Worm (Caenorhabditis elegans) whole organism, young adult: ENCODE data around the gene Y44A6C.2.

Experiments
- ama-1 ChIP-seq, 3 experiments: fragments of 150-350 bp in 1 of 3; sonication (generic microtip) in 2 of 3; optimal IDR thresholded peaks; 2 replicates each; lab custom pipeline; 2014 to 2018; ENCODE audit warnings: missing biosample characterization in 2 of 3, missing genetic modification characterization in 2 of 3, missing genetic modification reagents in 2 of 3
- chd-7 ChIP-seq: sonication (generic microtip); optimal IDR thresholded peaks from 2 replicates; lab custom pipeline; 2016; ENCODE audit warnings: mild to moderate bottlenecking, missing genetic modification characterization, moderate library complexity, missing compliant biosample characterization
- egrh-3 ChIP-seq: fragments of 200-800 bp; sonication (Bioruptor generic); IDR thresholded peaks from 2 replicates; pipeline ENCODE4 v1.3.6; 2022; ENCODE audit warnings: missing genetic modification reagents, missing genetic modification characterization, missing compliant biosample characterization
- him-1 ChIP-seq: sonication (generic microtip); optimal IDR thresholded peaks from 2 replicates; lab custom pipeline; 2016; ENCODE audit warnings: missing genotype, missing genetic modification reagents, missing genetic modification characterization, missing compliant biosample characterization
- lsy-27 ChIP-seq: sonication (generic microtip); optimal IDR thresholded peaks from 2 replicates; lab custom pipeline; 2017; ENCODE audit warnings: missing genetic modification characterization, mild to moderate bottlenecking, missing compliant biosample characterization, antibody characterized with exemption, missing genotype, borderline replicate concordance; ENCODE audit not compliant: insufficient read depth
- mxl-1 ChIP-seq: sonication (generic microtip); optimal IDR thresholded peaks from 2 replicates; lab custom pipeline; 2016; ENCODE audit warnings: missing genetic modification characterization, missing compliant biosample characterization
- pha-4 ChIP-seq: fragments of 150-350 bp; sonication (generic microtip); optimal IDR thresholded peaks from 2 replicates; lab custom pipeline; 2014; ENCODE audit warnings: missing biosample characterization, missing genetic modification reagents, missing genetic modification characterization
- rec-8 ChIP-seq, 2 experiments: sonication (generic microtip); optimal IDR thresholded peaks; 2 replicates each; lab custom pipeline; 2016; ENCODE audit warnings: mild to moderate bottlenecking in 2 of 2, missing genetic modification characterization in 2 of 2, missing genetic modification reagents in 2 of 2, missing genotype in 2 of 2, missing biosample characterization in 1 of 2, missing compliant biosample characterization in 1 of 2, moderate library complexity in 1 of 2
- sdz-38 ChIP-seq: sonication (generic microtip); optimal IDR thresholded peaks from 2 replicates; lab custom pipeline; 2016; ENCODE audit warnings: missing genotype, missing genetic modification characterization, missing compliant biosample characterization
- somi-1 ChIP-seq: fragments of 200-800 bp; sonication (Bioruptor generic); optimal IDR thresholded peaks from 2 replicates; lab custom pipeline; 2018; ENCODE audit warnings: mild to moderate bottlenecking, missing genetic modification characterization, missing compliant biosample characterization
- ztf-25 ChIP-seq: fragments of 200-800 bp; sonication (Bioruptor generic); IDR thresholded peaks from 2 replicates; pipeline ENCODE4 v1.3.6; 2022; ENCODE audit warnings: missing genetic modification reagents, missing genetic modification characterization, missing compliant biosample characterization

DNA sequence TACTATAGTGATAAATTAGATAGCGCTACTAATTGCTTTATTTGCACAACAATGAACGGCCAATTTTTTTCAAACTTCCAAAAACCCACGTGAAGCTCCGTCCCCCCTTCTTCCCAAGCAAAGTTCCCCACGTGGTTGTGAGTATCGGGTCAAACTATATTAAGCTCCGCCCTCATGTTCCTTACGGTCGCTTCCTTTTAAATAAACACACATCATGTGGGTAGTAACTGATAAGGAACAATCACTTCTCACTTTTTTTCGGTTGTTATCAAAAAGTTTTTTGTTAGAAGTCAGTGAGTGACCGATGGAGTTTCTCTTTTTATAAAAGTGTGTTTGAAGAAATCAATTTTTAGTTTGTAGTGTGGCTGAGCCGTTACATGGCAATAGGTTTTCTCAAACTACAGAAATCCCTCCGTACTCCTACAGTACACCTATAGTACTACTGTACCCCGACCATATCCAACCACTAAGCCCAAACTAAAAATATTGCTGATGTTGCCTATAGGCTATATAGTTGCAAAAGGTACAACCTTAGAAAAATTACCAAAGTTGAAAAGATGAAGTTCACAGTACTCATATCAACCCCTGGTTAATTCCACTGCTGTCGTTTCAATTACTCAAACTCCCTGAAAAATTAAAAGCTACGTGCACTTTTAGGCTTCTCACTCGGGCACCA is 9.6 kb upstream of the Y44A6C.2 start:
- TF ChIP-seq egrh-3 = no peak
- no peak for TF ChIP-seq sdz-38
- no peak for TF ChIP-seq ztf-25 (GFP tag; lab: Robert Waterston, UW)
- TF ChIP-seq ama-1 (optimal IDR thresholded peaks at IDR 0.05; lab: Kevin White, UChicago) = peak; percentile 25
- TF ChIP-seq ama-1 (GFP tag; optimal IDR thresholded peaks at IDR 0.05; lab: Kevin White, UChicago) = no peak
- no peak for TF ChIP-seq somi-1 (GFP tag; lab: Kevin White, UChicago)
- peak; percentile 81 for TF ChIP-seq pha-4
- TF ChIP-seq him-1 (tag; lab: Kevin White, UChicago) = no peak
- no peak for TF ChIP-seq mxl-1 (tag; lab: Kevin White, UChicago)
- no peak for TF ChIP-seq lsy-27
- no peak for TF ChIP-seq chd-7
- no peak for TF ChIP-seq rec-8 (tag; optimal IDR thresholded peaks at IDR 0.05; lab: Kevin White, UChicago)
